Worm (Caenorhabditis elegans) whole organism, L2 larva: ENCODE results near the gene srh-47.
A peak's percentile ranks its signal among the peaks of the same experiment; 100 is the strongest.

Experiments used
- C34F6.9 ChIP-seq: fragments of 150-350 bp; optimal IDR thresholded peaks from 2 replicates; lab custom pipeline; 2014; ENCODE audit warnings: missing biosample characterization, missing genetic modification characterization
- F13H6.1 ChIP-seq: sonication (generic microtip); optimal IDR thresholded peaks from 2 replicates; lab custom pipeline; 2016; ENCODE audit warnings: missing genetic modification characterization, missing compliant biosample characterization
- R02D3.7 ChIP-seq: fragments of 150-350 bp; optimal IDR thresholded peaks from 2 replicates; lab custom pipeline; 2014; ENCODE audit warnings: missing biosample characterization, missing genetic modification characterization
- ZK546.5 ChIP-seq: sonication (generic microtip); optimal IDR thresholded peaks from 2 replicates; lab custom pipeline; 2017; ENCODE audit warnings: missing biosample characterization, missing genetic modification characterization
- aly-2 ChIP-seq: fragments of 150-350 bp; optimal IDR thresholded peaks from 2 replicates; lab custom pipeline; 2014; ENCODE audit warnings: missing biosample characterization, missing genetic modification characterization
- ama-1 ChIP-seq: fragments of 150-350 bp; optimal IDR thresholded peaks from 2 replicates; lab custom pipeline; 2018; ENCODE audit warnings: inconsistent platforms
- blmp-1 ChIP-seq: sonication (generic microtip); optimal IDR thresholded peaks from 2 replicates; lab custom pipeline; 2017; ENCODE audit warnings: missing genetic modification characterization, mild to moderate bottlenecking, missing compliant biosample characterization, antibody characterized with exemption, moderate library complexity; ENCODE audit not compliant: insufficient read depth
- ceh-16 ChIP-seq: fragments of 150-350 bp; optimal IDR thresholded peaks from 2 replicates; lab custom pipeline; 2014; ENCODE audit warnings: missing biosample characterization, missing genetic modification characterization
- egl-27 ChIP-seq: sonication (generic microtip); optimal IDR thresholded peaks from 3 replicates; lab custom pipeline; 2017; ENCODE audit warnings: missing biosample characterization, missing genetic modification reagents, missing genetic modification characterization
- elt-1 ChIP-seq: fragments of 150-350 bp; optimal IDR thresholded peaks from 2 replicates; lab custom pipeline; 2014; ENCODE audit warnings: missing biosample characterization, missing genetic modification characterization
- elt-3 ChIP-seq: sonication (generic microtip); optimal IDR thresholded peaks from 2 replicates; lab custom pipeline; 2017; ENCODE audit warnings: missing biosample characterization, missing genetic modification characterization
- fos-1 ChIP-seq: fragments of 150-350 bp; optimal IDR thresholded peaks from 2 replicates; lab custom pipeline; 2014; ENCODE audit warnings: missing biosample characterization, missing genetic modification characterization
- gmeb-1 ChIP-seq: fragments of 150-350 bp; optimal IDR thresholded peaks from 2 replicates; lab custom pipeline; 2014; ENCODE audit warnings: missing biosample characterization, missing genetic modification characterization
- lin-11 ChIP-seq: fragments of 150-350 bp; sonication (generic microtip); optimal IDR thresholded peaks from 2 replicates; lab custom pipeline; 2014; ENCODE audit warnings: missing biosample characterization, missing genetic modification characterization, inconsistent platforms, mixed read lengths
- lsy-2 ChIP-seq, 2 experiments: fragments of 150-350 bp in 1 of 2; sonication (generic microtip) in 1 of 2; optimal IDR thresholded peaks; 2 replicates each; lab custom pipeline; 2014 to 2017; ENCODE audit warnings: missing biosample characterization in 2 of 2, missing genetic modification characterization in 2 of 2
- mab-5 ChIP-seq: fragments of 150-350 bp; optimal IDR thresholded peaks from 2 replicates; lab custom pipeline; 2014; ENCODE audit warnings: missing biosample characterization, missing genetic modification characterization
- mbf-1 ChIP-seq: sonication (generic microtip); optimal IDR thresholded peaks from 2 replicates; lab custom pipeline; 2017; ENCODE audit warnings: missing biosample characterization, missing genetic modification characterization
- mdl-1 ChIP-seq, 2 experiments: fragments of 150-350 bp in 1 of 2; sonication (generic microtip) in 1 of 2; optimal IDR thresholded peaks; 2 replicates each; lab custom pipeline; 2017; ENCODE audit warnings: missing biosample characterization in 2 of 2, missing genetic modification characterization in 2 of 2
- nhr-10 ChIP-seq: sonication (generic microtip); optimal IDR thresholded peaks from 2 replicates; lab custom pipeline; 2017; ENCODE audit warnings: missing biosample characterization, missing genetic modification characterization
- nhr-11 ChIP-seq: fragments of 150-350 bp; optimal IDR thresholded peaks from 2 replicates; lab custom pipeline; 2014; ENCODE audit warnings: missing biosample characterization, missing genetic modification characterization
- nhr-12 ChIP-seq: fragments of 150-350 bp; optimal IDR thresholded peaks from 2 replicates; lab custom pipeline; 2014; ENCODE audit warnings: missing biosample characterization, missing genetic modification characterization
- nhr-129 ChIP-seq: fragments of 150-350 bp; optimal IDR thresholded peaks from 2 replicates; lab custom pipeline; 2014; ENCODE audit warnings: missing biosample characterization, missing genetic modification characterization
- nhr-21 ChIP-seq: fragments of 150-350 bp; optimal IDR thresholded peaks from 2 replicates; lab custom pipeline; 2014; ENCODE audit warnings: missing biosample characterization, missing genetic modification characterization
- nhr-23 ChIP-seq: fragments of 150-350 bp; optimal IDR thresholded peaks from 2 replicates; lab custom pipeline; 2014; ENCODE audit warnings: missing biosample characterization, missing genetic modification reagents, missing genetic modification characterization
- nhr-25 ChIP-seq: fragments of 150-350 bp; sonication (generic microtip); optimal IDR thresholded peaks from 3 replicates; lab custom pipeline; 2014; ENCODE audit warnings: missing biosample characterization, missing genetic modification characterization
- nhr-6 ChIP-seq: fragments of 150-350 bp; optimal IDR thresholded peaks from 2 replicates; lab custom pipeline; 2014; ENCODE audit warnings: missing biosample characterization, missing genetic modification characterization
- sem-4 ChIP-seq: fragments of 150-350 bp; optimal IDR thresholded peaks from 2 replicates; lab custom pipeline; 2014; ENCODE audit warnings: missing biosample characterization, missing genetic modification reagents, missing genetic modification characterization
- skn-1 ChIP-seq: sonication (generic microtip); optimal IDR thresholded peaks from 2 replicates; lab custom pipeline; 2017; ENCODE audit warnings: missing biosample characterization, missing genetic modification characterization
- sma-9 ChIP-seq, 2 experiments: fragments of 150-350 bp in 1 of 2; sonication (generic microtip) in 1 of 2; optimal IDR thresholded peaks; 2 replicates each; lab custom pipeline; 2014 to 2016; ENCODE audit warnings: missing genetic modification characterization in 2 of 2, mild to moderate bottlenecking in 1 of 2, missing biosample characterization in 1 of 2, missing compliant biosample characterization in 1 of 2, missing genetic modification reagents in 1 of 2, moderate library complexity in 1 of 2
- snpc-4 ChIP-seq: fragments of 150-350 bp; optimal IDR thresholded peaks from 2 replicates; lab custom pipeline; 2014; ENCODE audit warnings: missing biosample characterization, missing genetic modification characterization
- unc-39 ChIP-seq: fragments of 150-350 bp; optimal IDR thresholded peaks from 2 replicates; lab custom pipeline; 2014; ENCODE audit warnings: missing biosample characterization, missing genetic modification characterization
- unc-55 ChIP-seq: fragments of 150-350 bp; sonication (generic microtip); optimal IDR thresholded peaks from 3 replicates; lab custom pipeline; 2014; ENCODE audit warnings: missing biosample characterization, missing genetic modification reagents, missing genetic modification characterization
- unc-62 ChIP-seq: fragments of 150-350 bp; optimal IDR thresholded peaks from 2 replicates; lab custom pipeline; 2014; ENCODE audit warnings: missing biosample characterization, missing genetic modification reagents, missing genetic modification characterization
- ztf-1 ChIP-seq: fragments of 200-800 bp; sonication (Bioruptor generic); conservative IDR thresholded peaks from 2 replicates; pipeline ENCODE4 v1.3.6; 2022; ENCODE audit warnings: missing genetic modification characterization, missing compliant biosample characterization
- ztf-11 ChIP-seq: sonication (generic microtip); optimal IDR thresholded peaks from 2 replicates; lab custom pipeline; 2017; ENCODE audit warnings: missing biosample characterization, missing genetic modification characterization

The srh-47 gene

DNA sequence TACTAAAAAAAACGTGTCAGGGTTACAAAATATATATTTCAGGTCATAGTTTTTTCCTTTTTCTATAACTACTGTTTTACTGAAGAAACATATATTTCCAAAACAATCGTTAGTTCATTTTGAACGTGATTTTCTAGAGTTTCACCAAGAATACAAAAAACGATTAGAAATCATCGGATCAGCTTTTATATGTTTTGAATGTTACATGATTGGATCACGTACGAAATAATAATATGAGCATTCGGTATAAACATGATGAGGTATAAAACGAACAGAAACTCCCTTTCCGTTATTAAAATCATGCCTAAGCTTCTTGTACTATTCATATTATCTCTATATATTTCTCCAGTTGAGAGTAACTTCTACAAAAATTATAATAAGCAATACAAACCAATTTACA lies 27.6 kb downstream of the srh-47 start, which contains the start of gene clec-223:
TSS of gene clec-223 (plus strand) at position 301 of the 400 bp plus-strand sequence.
- no peak for TF ChIP-seq nhr-129
- TF ChIP-seq mdl-1 (tag; optimal IDR thresholded peaks at IDR 0.05; lab: Kevin White, UChicago) = no peak
- no peak for TF ChIP-seq unc-55
- no peak for TF ChIP-seq mbf-1 (tag; lab: Kevin White, UChicago)
- TF ChIP-seq egl-27 (tag; lab: Kevin White, UChicago) = no peak
- no peak for TF ChIP-seq nhr-23 (tag; lab: Kevin White, UChicago)
- TF ChIP-seq ztf-11 (tag; lab: Kevin White, UChicago) = no peak
- TF ChIP-seq C34F6.9 (tag; lab: Kevin White, UChicago) = no peak

DNA sequence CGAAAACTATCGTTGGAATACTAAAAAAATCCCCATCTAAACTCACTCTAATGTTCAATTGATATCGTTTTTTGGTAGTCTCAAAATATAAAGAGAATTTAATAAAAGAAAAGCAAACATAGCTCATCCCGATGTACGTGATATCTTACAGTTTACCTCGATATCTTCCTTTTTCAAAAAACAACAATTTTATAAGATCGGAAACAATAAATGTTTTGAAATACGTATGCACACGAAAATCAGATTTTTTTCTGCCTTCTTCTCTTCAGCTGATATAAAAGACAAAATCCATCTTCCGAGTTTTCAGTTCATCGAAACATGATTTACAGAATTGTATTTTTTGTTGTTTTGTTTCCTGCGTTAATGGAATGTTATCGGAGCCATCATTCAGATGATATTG lies 29.4 kb downstream of the srh-47 start, which contains the start of gene clec-222:
TSS of gene clec-222 (plus strand) at position 301 of the 400 bp plus-strand sequence.
- TF ChIP-seq snpc-4 = no peak
- TF ChIP-seq nhr-12 (tag; lab: Kevin White, UChicago) = no peak
- TF ChIP-seq, all 48 proteins: peak for 0

DNA sequence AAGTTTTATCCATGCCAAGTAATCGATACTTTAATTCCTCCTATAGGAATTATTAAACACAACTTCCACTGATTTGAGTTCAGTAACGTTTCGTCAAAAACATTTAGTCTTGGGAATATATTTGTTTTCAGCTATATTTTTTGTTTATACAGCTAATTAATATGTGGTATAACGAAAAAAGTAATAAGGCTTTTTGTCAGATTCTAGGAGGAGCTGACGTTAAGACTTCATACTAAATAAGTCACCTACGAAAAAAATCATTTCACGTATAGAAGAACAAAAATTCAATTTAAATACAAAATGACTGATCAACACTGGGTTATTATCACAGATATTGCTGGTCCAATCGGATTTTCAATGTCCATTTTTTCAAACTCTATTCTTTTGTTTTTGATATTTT lies 31.6 kb downstream of the srh-47 start, which contains the start of gene str-115:
TSS of gene str-115 (plus strand) at position 301 of the 400 bp plus-strand sequence.
- TF ChIP-seq ceh-16 (tag; lab: Kevin White, UChicago) = no peak
- TF ChIP-seq blmp-1 (tag; lab: Kevin White, UChicago) = no peak

DNA sequence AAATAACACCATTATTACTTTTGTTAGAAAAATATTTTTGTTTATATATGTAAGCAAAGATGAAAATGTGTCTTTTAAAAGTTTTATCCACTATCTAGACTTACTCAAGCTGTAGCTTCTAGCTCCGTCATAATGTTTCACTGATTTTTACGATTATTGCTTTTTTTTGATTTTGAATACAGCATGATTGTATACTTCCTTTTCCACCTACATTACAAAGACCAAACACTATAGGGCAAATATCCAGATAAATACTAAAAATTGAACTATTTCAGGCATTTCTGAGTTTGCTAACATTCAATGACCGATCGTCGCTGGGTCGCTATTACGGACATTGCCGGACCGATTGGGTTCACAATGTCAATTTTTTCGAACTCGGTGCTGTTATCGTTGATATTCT lies 33.8 kb downstream of the srh-47 start, which contains the start of gene str-116:
TSS of gene str-116 (plus strand) at position 301 of the 400 bp plus-strand sequence.
- TF ChIP-seq nhr-10 (tag; lab: Kevin White, UChicago) = no peak

DNA sequence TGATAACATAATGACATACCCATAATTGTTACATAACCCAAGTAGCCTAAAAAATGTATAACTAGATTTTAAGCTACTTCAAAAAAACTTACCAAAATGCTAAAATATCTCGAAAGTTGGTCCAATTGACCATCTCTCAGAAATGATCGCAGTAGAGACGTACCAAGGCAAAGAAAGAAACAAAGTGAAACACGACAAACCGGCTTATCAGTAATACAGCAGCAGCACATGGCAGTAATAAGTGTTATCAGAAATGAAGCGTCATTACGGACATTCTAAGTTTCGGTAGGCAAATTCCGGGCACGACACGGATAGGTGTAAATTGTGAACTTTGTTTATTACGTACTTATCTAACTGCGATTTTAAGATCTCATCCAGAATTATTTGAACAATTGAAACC lies 35.0 kb downstream of the srh-47 start, which contains the start of gene cln-3.1:
TSS of gene cln-3.1 (minus strand) at position 171 of the 400 bp plus-strand sequence.
- TF ChIP-seq nhr-11 (tag; lab: Kevin White, UChicago) (no peak), nhr-129 (no peak), sma-9 (GFP tag; optimal IDR thresholded peaks at IDR 0.05; lab: Kevin White, UChicago) (peak; percentile 29), sma-9 (tag; optimal IDR thresholded peaks at IDR 0.05; lab: Kevin White, UChicago) (no peak), F13H6.1 (tag; lab: Kevin White, UChicago) (no peak), unc-39 (no peak), aly-2 (tag; lab: Kevin White, UChicago) (no peak), fos-1 (tag; lab: Kevin White, UChicago) (peak; percentile 83), ceh-16 (tag; lab: Kevin White, UChicago) (no peak)

DNA sequence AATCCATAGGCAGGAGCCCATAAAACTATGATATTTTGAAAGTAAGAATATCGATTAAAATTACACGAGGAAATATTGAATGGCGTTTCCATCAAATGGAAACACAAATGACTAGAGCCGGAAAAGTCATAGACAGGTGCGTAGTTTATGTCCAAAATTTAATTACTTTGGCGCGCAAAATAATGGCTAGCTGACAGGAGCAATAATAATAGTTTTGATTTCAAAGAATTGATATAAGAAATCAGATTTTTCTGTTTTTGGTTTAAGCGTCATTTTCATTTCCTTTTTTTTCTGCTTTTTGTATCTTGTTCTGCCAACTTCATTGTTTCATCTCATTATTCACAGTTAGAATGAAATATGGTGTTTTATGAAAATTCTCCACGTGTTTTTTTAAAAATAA lies 37.4 kb downstream of the srh-47 start, which contains the start of gene F07B10.4:
TSS of gene F07B10.4 (minus strand) at position 101 of the 400 bp plus-strand sequence.
- no peak for TF ChIP-seq nhr-21 (tag; lab: Kevin White, UChicago)
- TF ChIP-seq gmeb-1 (tag; lab: Kevin White, UChicago) = no peak
- TF ChIP-seq nhr-10 (tag; lab: Kevin White, UChicago) = no peak
- TF ChIP-seq mab-5 (tag; lab: Kevin White, UChicago) = no peak
- no peak for TF ChIP-seq ZK546.5 (tag; lab: Kevin White, UChicago)
- TF ChIP-seq ztf-11 (tag; lab: Kevin White, UChicago) = no peak
- no peak for TF ChIP-seq lsy-2 (tag; optimal IDR thresholded peaks at IDR 0.05; lab: Kevin White, UChicago)
- TF ChIP-seq nhr-25 (tag; lab: Kevin White, UChicago) = no peak
- no peak for TF ChIP-seq unc-39
- TF ChIP-seq unc-55 = no peak
- no peak for TF ChIP-seq nhr-11 (tag; lab: Kevin White, UChicago)
- TF ChIP-seq egl-27 (tag; lab: Kevin White, UChicago) = no peak
- TF ChIP-seq aly-2 (tag; lab: Kevin White, UChicago) = no peak
- TF ChIP-seq mdl-1 (tag; optimal IDR thresholded peaks at IDR 0.05; lab: Kevin White, UChicago) = no peak
- no peak for TF ChIP-seq F13H6.1 (tag; lab: Kevin White, UChicago)
- TF ChIP-seq elt-3 (tag; lab: Kevin White, UChicago) = no peak
- TF ChIP-seq ama-1 = no peak
- TF ChIP-seq, all 48 proteins: peak for 0

DNA sequence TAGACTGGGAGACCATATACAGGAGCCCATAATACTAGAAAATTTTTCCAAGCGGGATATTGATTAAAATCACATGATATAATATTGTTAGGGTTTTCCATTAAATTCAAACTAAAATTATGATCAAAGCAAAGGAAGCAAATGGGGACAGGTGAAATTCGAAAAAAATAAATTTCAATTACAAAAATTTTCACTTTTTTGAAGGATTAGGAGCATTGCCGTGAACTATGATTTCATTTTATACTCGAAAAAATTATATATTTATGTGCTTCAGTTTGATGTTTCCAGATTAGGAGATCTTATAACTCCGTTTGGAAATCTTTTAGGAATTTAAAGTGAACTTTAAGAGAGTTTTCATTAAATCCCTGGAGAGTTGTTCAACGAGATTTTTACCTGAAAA lies 39.8 kb downstream of the srh-47 start, which contains the start of gene F07B10.7:
TSS of gene F07B10.7 (minus strand) at position 101 of the 400 bp plus-strand sequence.
- no peak for TF ChIP-seq sem-4 (tag; lab: Kevin White, UChicago)
- no peak for TF ChIP-seq lin-11 (tag; lab: Kevin White, UChicago)
- no peak for TF ChIP-seq nhr-6 (tag; lab: Kevin White, UChicago)
- TF ChIP-seq nhr-10 (tag; lab: Kevin White, UChicago) = no peak
- no peak for TF ChIP-seq fos-1 (tag; lab: Kevin White, UChicago)
- no peak for TF ChIP-seq skn-1 (tag; lab: Kevin White, UChicago)
- no peak for TF ChIP-seq elt-1
- TF ChIP-seq nhr-23 (tag; lab: Kevin White, UChicago) = no peak
- TF ChIP-seq ztf-11 (tag; lab: Kevin White, UChicago) = no peak
- TF ChIP-seq gmeb-1 (tag; lab: Kevin White, UChicago) = no peak
- no peak for TF ChIP-seq ama-1
- no peak for TF ChIP-seq mdl-1 (tag; optimal IDR thresholded peaks at IDR 0.05; lab: Kevin White, UChicago)
- no peak for TF ChIP-seq ceh-16 (tag; lab: Kevin White, UChicago)
- no peak for TF ChIP-seq R02D3.7
- no peak for TF ChIP-seq ztf-1 (GFP tag; lab: Robert Waterston, UW)
- TF ChIP-seq mbf-1 (tag; lab: Kevin White, UChicago) = no peak
- TF ChIP-seq egl-27 (tag; lab: Kevin White, UChicago) = no peak
- TF ChIP-seq unc-62 (GFP tag; lab: Kevin White, UChicago) = no peak
- no peak for TF ChIP-seq nhr-25 (tag; lab: Kevin White, UChicago)
